Worm (Caenorhabditis elegans) whole organism, young adult: Measurements from ENCODE around the gene end-1.

Experiments used
- B0035.1 ChIP-seq: sonication (generic microtip); optimal IDR thresholded peaks from 2 replicates; lab custom pipeline; 2016; ENCODE audit warnings: missing genetic modification characterization, mild to moderate bottlenecking, missing compliant biosample characterization, missing genotype, missing genetic modification reagents
- F22D6.2 ChIP-seq: sonication (generic microtip); optimal IDR thresholded peaks from 2 replicates; lab custom pipeline; 2016; ENCODE audit warnings: mild to moderate bottlenecking, missing genetic modification characterization, missing compliant biosample characterization
- F23B12.7 ChIP-seq: sonication (generic microtip); optimal IDR thresholded peaks from 2 replicates; lab custom pipeline; 2017; ENCODE audit warnings: missing genetic modification characterization, mild to moderate bottlenecking, missing compliant biosample characterization, antibody characterized with exemption, moderate library complexity; ENCODE audit not compliant: insufficient read depth
- F39B2.1 ChIP-seq: fragments of 200-800 bp; sonication (Bioruptor generic); IDR thresholded peaks from 2 replicates; pipeline ENCODE4 v1.3.6; 2022; ENCODE audit warnings: missing genetic modification reagents, missing genetic modification characterization, missing compliant biosample characterization
- F57A8.1 ChIP-seq: fragments of 200-800 bp; sonication (Bioruptor generic); optimal IDR thresholded peaks from 2 replicates; lab custom pipeline; 2018; ENCODE audit warnings: mild to moderate bottlenecking, missing genetic modification characterization, moderate library complexity, missing compliant biosample characterization
- T26A5.8 ChIP-seq: sonication (generic microtip); optimal IDR thresholded peaks from 2 replicates; lab custom pipeline; 2016; ENCODE audit warnings: missing genetic modification characterization, missing compliant biosample characterization
- Y53F4B.3 ChIP-seq: fragments of 200-800 bp; sonication (Bioruptor generic); IDR thresholded peaks from 2 replicates; pipeline ENCODE4 v1.3.6; 2022; ENCODE audit warnings: missing genetic modification reagents, missing genetic modification characterization, missing compliant biosample characterization
- Y67H2A.10 ChIP-seq: fragments of 200-800 bp; sonication (Bioruptor generic); conservative IDR thresholded peaks from 2 replicates; pipeline ENCODE4 v1.3.6; 2022; ENCODE audit warnings: missing genetic modification reagents, missing genetic modification characterization, missing compliant biosample characterization
- ZK185.1 ChIP-seq: sonication (generic microtip); optimal IDR thresholded peaks from 2 replicates; lab custom pipeline; 2016; ENCODE audit warnings: mild to moderate bottlenecking, missing genetic modification characterization, missing compliant biosample characterization; ENCODE audit not compliant: poor library complexity, severe bottlenecking
- akir-1 ChIP-seq: fragments of 200-800 bp; sonication (Bioruptor generic); optimal IDR thresholded peaks from 2 replicates; lab custom pipeline; 2018; ENCODE audit warnings: mild to moderate bottlenecking, missing genetic modification characterization, moderate library complexity, missing compliant biosample characterization
- ama-1 ChIP-seq, 3 experiments: fragments of 150-350 bp in 1 of 3; sonication (generic microtip) in 2 of 3; optimal IDR thresholded peaks; 2 replicates each; lab custom pipeline; 2014 to 2018; ENCODE audit warnings: missing biosample characterization in 2 of 3, missing genetic modification characterization in 2 of 3, missing genetic modification reagents in 2 of 3
- aptf-3 ChIP-seq: fragments of 200-800 bp; sonication (Bioruptor generic); IDR thresholded peaks from 2 replicates; pipeline ENCODE4 v1.3.6; 2022; ENCODE audit warnings: missing genetic modification characterization, missing compliant biosample characterization
- athp-1 ChIP-seq: sonication (generic microtip); optimal IDR thresholded peaks from 2 replicates; lab custom pipeline; 2017; ENCODE audit warnings: mild to moderate bottlenecking, missing genetic modification characterization, missing compliant biosample characterization
- attf-5 ChIP-seq: fragments of 200-800 bp; sonication (Bioruptor generic); optimal IDR thresholded peaks from 2 replicates; lab custom pipeline; 2018; ENCODE audit warnings: mild to moderate bottlenecking, missing genetic modification characterization, missing compliant biosample characterization
- attf-6 ChIP-seq: fragments of 200-800 bp; sonication (Bioruptor generic); IDR thresholded peaks from 2 replicates; pipeline ENCODE4 v1.3.6; 2022; ENCODE audit warnings: missing genetic modification reagents, missing genetic modification characterization, missing compliant biosample characterization
- cebp-2 ChIP-seq: fragments of 200-800 bp; sonication (Bioruptor generic); IDR thresholded peaks from 2 replicates; pipeline ENCODE4 v1.3.6; 2022; ENCODE audit warnings: missing genetic modification characterization, missing compliant biosample characterization
- chd-7 ChIP-seq: sonication (generic microtip); optimal IDR thresholded peaks from 2 replicates; lab custom pipeline; 2016; ENCODE audit warnings: mild to moderate bottlenecking, missing genetic modification characterization, moderate library complexity, missing compliant biosample characterization
- dpff-1 ChIP-seq: sonication (generic microtip); optimal IDR thresholded peaks from 2 replicates; lab custom pipeline; 2017; ENCODE audit warnings: mild to moderate bottlenecking, missing genetic modification characterization, missing compliant biosample characterization
- egl-18 ChIP-seq: fragments of 200-800 bp; sonication (Bioruptor generic); IDR thresholded peaks from 2 replicates; pipeline ENCODE4 v1.3.6; 2022; ENCODE audit warnings: missing genetic modification reagents, missing genetic modification characterization, missing compliant biosample characterization
- egrh-3 ChIP-seq: fragments of 200-800 bp; sonication (Bioruptor generic); IDR thresholded peaks from 2 replicates; pipeline ENCODE4 v1.3.6; 2022; ENCODE audit warnings: missing genetic modification reagents, missing genetic modification characterization, missing compliant biosample characterization
- ekl-4 ChIP-seq: fragments of 200-800 bp; sonication (Bioruptor generic); IDR thresholded peaks from 2 replicates; pipeline ENCODE4 v1.3.6; 2022; ENCODE audit warnings: missing genetic modification reagents, missing genetic modification characterization, missing compliant biosample characterization
- hmg-1.2 ChIP-seq: fragments of 200-800 bp; sonication (Bioruptor generic); IDR thresholded peaks from 2 replicates; pipeline ENCODE4 v1.3.6; 2022; ENCODE audit warnings: missing genetic modification reagents, missing genetic modification characterization, missing compliant biosample characterization
- hrde-1 ChIP-seq: sonication (generic microtip); optimal IDR thresholded peaks from 2 replicates; lab custom pipeline; 2016; ENCODE audit warnings: missing genetic modification characterization, mild to moderate bottlenecking, missing compliant biosample characterization, moderate library complexity, missing genotype, missing genetic modification reagents, borderline replicate concordance
- hsf-1 ChIP-seq: fragments of 200-800 bp; sonication (Bioruptor generic); IDR thresholded peaks from 2 replicates; pipeline ENCODE4 v1.3.6; 2022; ENCODE audit warnings: missing genetic modification reagents, missing genetic modification characterization, missing compliant biosample characterization
- lin-26 ChIP-seq: fragments of 200-800 bp; sonication (Bioruptor generic); IDR thresholded peaks from 2 replicates; pipeline ENCODE4 v1.3.6; 2022; ENCODE audit warnings: missing genetic modification reagents, missing genetic modification characterization, missing compliant biosample characterization
- lin-35 ChIP-seq, 3 experiments: fragments of 150-350 bp in 2 of 3; sonication (generic microtip) in 1 of 3; optimal IDR thresholded peaks; 2 replicates each; lab custom pipeline; 2014 to 2018; ENCODE audit warnings: missing biosample characterization in 3 of 3, missing genetic modification characterization in 3 of 3, missing genetic modification reagents in 3 of 3
- lin-54 ChIP-seq: fragments of 200-800 bp; sonication (Bioruptor generic); optimal IDR thresholded peaks from 2 replicates; lab custom pipeline; 2018; ENCODE audit warnings: mild to moderate bottlenecking, missing genetic modification characterization, missing compliant biosample characterization
- lsl-1 ChIP-seq: fragments of 200-800 bp; sonication (Bioruptor generic); optimal IDR thresholded peaks from 2 replicates; lab custom pipeline; 2018; ENCODE audit warnings: mild to moderate bottlenecking, missing genetic modification characterization, moderate library complexity, missing compliant biosample characterization
- madf-10 ChIP-seq: sonication (generic microtip); optimal IDR thresholded peaks from 2 replicates; lab custom pipeline; 2016; ENCODE audit warnings: mild to moderate bottlenecking, missing genetic modification characterization, missing compliant biosample characterization
- madf-6 ChIP-seq: fragments of 200-800 bp; sonication (Bioruptor generic); IDR thresholded peaks from 2 replicates; pipeline ENCODE4 v1.3.6; 2022; ENCODE audit warnings: missing genetic modification reagents, missing genetic modification characterization, missing compliant biosample characterization
- madf-8 ChIP-seq: fragments of 200-800 bp; sonication (Bioruptor generic); conservative IDR thresholded peaks from 2 replicates; pipeline ENCODE4 v1.3.6; 2022; ENCODE audit warnings: missing genetic modification reagents, missing genetic modification characterization, missing compliant biosample characterization
- mcd-1 ChIP-seq: fragments of 200-800 bp; sonication (Bioruptor generic); IDR thresholded peaks from 2 replicates; pipeline ENCODE4 v1.3.6; 2022; ENCODE audit warnings: missing genetic modification reagents, missing genetic modification characterization, missing compliant biosample characterization
- nfya-1 ChIP-seq: sonication (generic microtip); optimal IDR thresholded peaks from 2 replicates; lab custom pipeline; 2017; ENCODE audit warnings: antibody characterized with exemption, missing compliant biosample characterization, missing genetic modification characterization, borderline replicate concordance; ENCODE audit not compliant: insufficient read depth
- nfya-2 ChIP-seq: fragments of 200-800 bp; sonication (Bioruptor generic); IDR thresholded peaks from 2 replicates; pipeline ENCODE4 v1.3.6; 2022; ENCODE audit warnings: missing genetic modification reagents, missing genetic modification characterization, missing compliant biosample characterization
- nhr-120 ChIP-seq: fragments of 200-800 bp; sonication (Bioruptor generic); IDR thresholded peaks from 2 replicates; pipeline ENCODE4 v1.3.6; 2022; ENCODE audit warnings: missing genetic modification characterization, missing compliant biosample characterization
- nhr-80 ChIP-seq: sonication (generic microtip); optimal IDR thresholded peaks from 2 replicates; lab custom pipeline; 2016; ENCODE audit warnings: missing genetic modification characterization, missing compliant biosample characterization
- snpc-1.1 ChIP-seq: sonication (generic microtip); optimal IDR thresholded peaks from 2 replicates; lab custom pipeline; 2017; ENCODE audit warnings: missing genetic modification characterization, mild to moderate bottlenecking, missing compliant biosample characterization, antibody characterized with exemption, moderate library complexity, missing genotype, missing genetic modification reagents; ENCODE audit not compliant: insufficient read depth
- snpc-1.3 ChIP-seq: sonication (generic microtip); optimal IDR thresholded peaks from 2 replicates; lab custom pipeline; 2017; ENCODE audit warnings: missing genetic modification characterization, mild to moderate bottlenecking, missing compliant biosample characterization, antibody characterized with exemption, moderate library complexity, missing genotype, missing genetic modification reagents; ENCODE audit not compliant: insufficient read depth
- snpc-3.4 ChIP-seq: sonication (generic microtip); optimal IDR thresholded peaks from 2 replicates; lab custom pipeline; 2017; ENCODE audit warnings: missing genetic modification characterization, mild to moderate bottlenecking, missing compliant biosample characterization, antibody characterized with exemption, moderate library complexity, missing genotype, missing genetic modification reagents
- snpc-4 ChIP-seq, 5 experiments: fragments of 150-350 bp in 1 of 5; sonication (generic microtip) in 4 of 5; optimal IDR thresholded peaks; 2 replicates each; lab custom pipeline; 2014 to 2018; ENCODE audit warnings: missing genetic modification characterization in 5 of 5, missing biosample characterization in 3 of 5, antibody characterized with exemption in 2 of 5, mild to moderate bottlenecking in 2 of 5, missing compliant biosample characterization in 2 of 5, missing genotype in 2 of 5, moderate library complexity in 2 of 5, missing genetic modification reagents in 1 of 5
- tlf-1 ChIP-seq: fragments of 200-800 bp; sonication (Bioruptor generic); optimal IDR thresholded peaks from 2 replicates; lab custom pipeline; 2018; ENCODE audit warnings: mild to moderate bottlenecking, missing genetic modification characterization, missing compliant biosample characterization
- zfh-2 ChIP-seq: fragments of 200-800 bp; sonication (Bioruptor generic); conservative IDR thresholded peaks from 2 replicates; pipeline ENCODE4 v1.3.6; 2022; ENCODE audit warnings: missing genetic modification reagents, missing genetic modification characterization, missing compliant biosample characterization
- zim-3 ChIP-seq: sonication (generic microtip); optimal IDR thresholded peaks from 2 replicates; lab custom pipeline; 2017; ENCODE audit warnings: mild to moderate bottlenecking, missing genetic modification characterization, moderate library complexity, missing compliant biosample characterization
- ztf-25 ChIP-seq: fragments of 200-800 bp; sonication (Bioruptor generic); IDR thresholded peaks from 2 replicates; pipeline ENCODE4 v1.3.6; 2022; ENCODE audit warnings: missing genetic modification reagents, missing genetic modification characterization, missing compliant biosample characterization

The end-1 gene

ce11 chrV:14011427-14011826, 26.5 kb downstream of the end-1 start:
- no peak for TF ChIP-seq Y53F4B.3 (GFP tag; lab: Robert Waterston, UW)
- TF ChIP-seq mcd-1 (GFP tag; lab: Robert Waterston, UW) = peak; percentile 40; the same call in 1 of the 2 replicates
- peak; percentile 19; the same call in 1 of the 2 replicates for TF ChIP-seq madf-6
- TF ChIP-seq cebp-2 (GFP tag; lab: Robert Waterston, UW) = 0 out of 2 replicates have a peak, but pooled peaks have one; percentile 13
- 0 out of 2 replicates have a peak, but pooled peaks have one; percentile 20 for TF ChIP-seq hmg-1.2 (GFP tag; lab: Robert Waterston, UW)
- TF ChIP-seq snpc-3.4 = no peak
- TF ChIP-seq ztf-25 (GFP tag; lab: Robert Waterston, UW) = peak; percentile 16; the same call in 1 of the 2 replicates
- peak; percentile 45; the same call in 1 of the 2 replicates for TF ChIP-seq lin-26 (GFP tag; lab: Robert Waterston, UW)
- TF ChIP-seq zfh-2 (GFP tag; lab: Robert Waterston, UW) = peak; percentile 93
- 0 out of 2 replicates have a peak, but pooled peaks have one; percentile 17 for TF ChIP-seq F39B2.1 (GFP tag; lab: Robert Waterston, UW)
- peak; percentile 27; the same call in 1 of the 2 replicates for TF ChIP-seq hsf-1 (GFP tag; lab: Robert Waterston, UW)
- no peak for TF ChIP-seq snpc-4 (GFP tag; optimal IDR thresholded peaks at IDR 0.05; lab: Kevin White, UChicago)
- no peak for TF ChIP-seq snpc-4 (tag; optimal IDR thresholded peaks at IDR 0.05; lab: Kevin White, UChicago)
- TF ChIP-seq egrh-3 (GFP tag; lab: Robert Waterston, UW) = peak; percentile 91

DNA sequence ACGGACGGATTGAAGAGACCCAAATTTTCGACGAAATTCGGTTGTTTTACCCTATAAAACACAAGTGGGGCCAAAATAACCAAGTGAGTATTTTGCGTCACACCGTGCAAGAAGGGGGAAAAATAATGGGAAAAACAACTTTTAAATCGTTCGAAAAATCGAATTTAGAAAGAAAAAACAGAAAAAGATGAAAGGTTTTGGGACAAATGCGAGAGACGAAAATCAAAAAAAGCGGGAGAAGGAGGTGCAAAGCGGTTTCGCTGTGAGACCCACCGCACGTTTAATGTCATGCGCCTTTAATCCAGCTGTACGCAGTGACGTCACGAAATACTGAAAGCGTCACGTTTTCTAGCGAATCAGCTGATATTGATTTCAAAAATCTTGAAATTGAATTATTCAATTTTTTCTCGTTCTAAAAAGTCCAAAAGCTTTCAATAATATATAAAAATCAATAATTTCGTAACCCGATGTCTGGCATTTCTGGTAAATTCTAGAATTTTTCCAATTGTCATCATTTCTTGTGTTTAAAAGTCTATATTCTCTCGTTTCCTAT, 27.1 kb downstream of the end-1 start, which contains the start of the genes ddx-17 and aip-1:
TSS of gene ddx-17 (minus strand) at position 51 of the 553 bp plus-strand sequence.
TSS of gene aip-1 (plus strand) at position 332 of the 553 bp plus-strand sequence.
- TF ChIP-seq ekl-4 (GFP tag; lab: Robert Waterston, UW) (peak; percentile 76), nfya-1 (tag; lab: Kevin White, UChicago) (no peak), hrde-1 (tag; lab: Kevin White, UChicago) (no peak), zim-3 (tag; lab: Kevin White, UChicago) (no peak), madf-10 (peak; percentile 30), T26A5.8 (no peak), dpff-1 (tag; lab: Kevin White, UChicago) (no peak), nhr-80 (peak; percentile 35), attf-6 (GFP tag; lab: Robert Waterston, UW) (no peak), lin-35 (GFP tag; optimal IDR thresholded peaks at IDR 0.05; lab: Kevin White, UChicago) (peak in 1 of 3 experiments; percentile 70), ama-1 (optimal IDR thresholded peaks at IDR 0.05; lab: Kevin White, UChicago) (no peak), ama-1 (GFP tag; optimal IDR thresholded peaks at IDR 0.05; lab: Kevin White, UChicago) (no peak), lin-54 (peak; percentile 58), nhr-120 (no peak), F22D6.2 (no peak), tlf-1 (peak; percentile 52), F23B12.7 (tag; lab: Kevin White, UChicago) (no peak), lsl-1 (GFP tag; lab: Kevin White, UChicago) (peak; percentile 72), snpc-1.1 (tag; lab: Kevin White, UChicago) (peak; percentile 16), nfya-2 (GFP tag; lab: Robert Waterston, UW) (no peak), snpc-1.3 (tag; lab: Kevin White, UChicago) (no peak), attf-5 (GFP tag; lab: Kevin White, UChicago) (peak; percentile 83), Y67H2A.10 (peak; percentile 72; the same call in 1 of the 2 replicates), aptf-3 (GFP tag; lab: Robert Waterston, UW) (no peak), athp-1 (tag; lab: Kevin White, UChicago) (no peak), F57A8.1 (no peak), akir-1 (no peak), madf-8 (GFP tag; lab: Robert Waterston, UW) (peak; percentile 50), ZK185.1 (tag; lab: Kevin White, UChicago) (peak; percentile 5), egl-18 (no peak), B0035.1 (no peak), chd-7 (tag; lab: Kevin White, UChicago) (no peak)
